Worm (Caenorhabditis elegans) whole organism, L4 larva: Measurements from ENCODE around the gene lpr-2.

ENCODE experiments used
- D1046.2 ChIP-seq: fragments of 200-800 bp; sonication (Bioruptor generic); IDR thresholded peaks from 2 replicates; pipeline ENCODE4 v1.3.6; 2022; ENCODE audit warnings: missing genetic modification characterization, missing compliant biosample characterization
- F10B5.3 ChIP-seq: sonication (generic microtip); optimal IDR thresholded peaks from 2 replicates; lab custom pipeline; 2016; ENCODE audit warnings: mild to moderate bottlenecking, missing genetic modification characterization, missing compliant biosample characterization
- F26F4.8 ChIP-seq: fragments of 200-800 bp; sonication (Bioruptor generic); conservative IDR thresholded peaks from 2 replicates; pipeline ENCODE4 v1.3.6; 2022; ENCODE audit warnings: missing genetic modification characterization, missing compliant biosample characterization
- R02D3.7 ChIP-seq: fragments of 150-350 bp; sonication (generic microtip); optimal IDR thresholded peaks from 3 replicates; lab custom pipeline; 2014; ENCODE audit warnings: missing biosample characterization, missing genetic modification characterization
- Y105C5A.15 ChIP-seq: fragments of 200-800 bp; sonication (Bioruptor generic); IDR thresholded peaks from 2 replicates; pipeline ENCODE4 v1.3.6; 2022; ENCODE audit warnings: missing genetic modification characterization, missing compliant biosample characterization
- Y48G9A.11 ChIP-seq: fragments of 200-800 bp; sonication (Bioruptor generic); IDR thresholded peaks from 2 replicates; pipeline ENCODE4 v1.3.6; 2022; ENCODE audit warnings: missing genetic modification reagents, missing genetic modification characterization, missing compliant biosample characterization
- aha-1 ChIP-seq: fragments of 150-350 bp; peaks from one replicate; lab custom pipeline; 2014; ENCODE audit warnings: missing biosample characterization, missing genetic modification characterization
- ceh-20 ChIP-seq: fragments of 200-800 bp; sonication (Bioruptor generic); IDR thresholded peaks from 2 replicates; pipeline ENCODE4 v1.3.6; 2022; ENCODE audit warnings: missing genetic modification reagents, missing genetic modification characterization, missing compliant biosample characterization
- ceh-82 ChIP-seq: sonication (generic microtip); optimal IDR thresholded peaks from 2 replicates; lab custom pipeline; 2017; ENCODE audit warnings: missing biosample characterization, missing genetic modification characterization
- cey-2 ChIP-seq: sonication (generic microtip); optimal IDR thresholded peaks from 3 replicates; lab custom pipeline; 2017; ENCODE audit warnings: missing genetic modification characterization, mild to moderate bottlenecking, missing compliant biosample characterization, antibody characterized with exemption, borderline replicate concordance; ENCODE audit not compliant: insufficient read depth
- ctbp-1 ChIP-seq: fragments of 200-800 bp; sonication (Bioruptor generic); IDR thresholded peaks from 2 replicates; pipeline ENCODE4 v1.3.6; 2022; ENCODE audit warnings: missing genetic modification reagents, missing genetic modification characterization, missing compliant biosample characterization
- daf-12 ChIP-seq: fragments of 150-350 bp; optimal IDR thresholded peaks from 2 replicates; lab custom pipeline; 2014; ENCODE audit warnings: missing biosample characterization, missing genetic modification reagents, missing genetic modification characterization
- daf-16 ChIP-seq, 3 experiments: sonication (generic microtip); optimal IDR thresholded peaks; 2 replicates each; lab custom pipeline; 2016 to 2017; ENCODE audit warnings: missing genetic modification characterization in 3 of 3, missing genetic modification reagents in 3 of 3, mild to moderate bottlenecking in 2 of 3, missing compliant biosample characterization in 2 of 3, missing biosample characterization in 1 of 3, moderate library complexity in 1 of 3
- daf-19 ChIP-seq: fragments of 200-800 bp; sonication (Bioruptor generic); conservative IDR thresholded peaks from 2 replicates; pipeline ENCODE4 v1.3.6; 2022; ENCODE audit warnings: missing genetic modification characterization, missing compliant biosample characterization
- daf-8 ChIP-seq: fragments of 200-800 bp; sonication (Bioruptor generic); IDR thresholded peaks from 2 replicates; pipeline ENCODE4 v1.3.6; 2022; ENCODE audit warnings: missing genetic modification characterization, missing compliant biosample characterization
- duxl-1 ChIP-seq: sonication (generic microtip); optimal IDR thresholded peaks from 2 replicates; lab custom pipeline; 2016; ENCODE audit warnings: mild to moderate bottlenecking, missing genetic modification characterization, moderate library complexity, missing compliant biosample characterization; ENCODE audit not compliant: poor library complexity
- egl-43 ChIP-seq: fragments of 200-800 bp; sonication (Bioruptor generic); IDR thresholded peaks from 2 replicates; pipeline ENCODE4 v1.3.6; 2022; ENCODE audit warnings: missing genetic modification reagents, missing genetic modification characterization, missing compliant biosample characterization
- fos-1 ChIP-seq: fragments of 150-350 bp; optimal IDR thresholded peaks from 2 replicates; lab custom pipeline; 2014; ENCODE audit warnings: missing biosample characterization, missing genetic modification characterization
- hif-1 ChIP-seq, 2 experiments: sonication (generic microtip); optimal IDR thresholded peaks; 2 replicates each; lab custom pipeline; 2016 to 2017; ENCODE audit warnings: missing compliant biosample characterization in 2 of 2, missing genetic modification characterization in 2 of 2, missing genetic modification reagents in 2 of 2, missing genotype in 2 of 2, mild to moderate bottlenecking in 1 of 2
- hlh-30 ChIP-seq: sonication (generic microtip); optimal IDR thresholded peaks from 2 replicates; lab custom pipeline; 2017; ENCODE audit warnings: antibody characterized with exemption, mild to moderate bottlenecking, missing genetic modification characterization, missing compliant biosample characterization; ENCODE audit not compliant: insufficient read depth
- hmg-1.1 ChIP-seq: fragments of 200-800 bp; sonication (Bioruptor generic); IDR thresholded peaks from 2 replicates; pipeline ENCODE4 v1.3.6; 2022; ENCODE audit warnings: missing genetic modification reagents, missing genetic modification characterization, missing compliant biosample characterization
- lim-7 ChIP-seq: fragments of 200-800 bp; sonication (Bioruptor generic); IDR thresholded peaks from 2 replicates; pipeline ENCODE4 v1.3.6; 2022; ENCODE audit warnings: missing genetic modification characterization, missing compliant biosample characterization
- lin-13 ChIP-seq: fragments of 150-350 bp; optimal IDR thresholded peaks from 2 replicates; lab custom pipeline; 2014; ENCODE audit warnings: missing biosample characterization, missing genetic modification reagents, missing genetic modification characterization
- lin-15B ChIP-seq: fragments of 150-350 bp; sonication (generic microtip); optimal IDR thresholded peaks from 3 replicates; lab custom pipeline; 2014; ENCODE audit warnings: missing biosample characterization, missing genetic modification characterization
- lin-29 ChIP-seq: fragments of 200-800 bp; sonication (Bioruptor generic); IDR thresholded peaks from 2 replicates; pipeline ENCODE4 v1.3.6; 2022; ENCODE audit warnings: missing genetic modification reagents, missing genetic modification characterization, missing compliant biosample characterization
- lir-3 ChIP-seq: sonication (generic microtip); optimal IDR thresholded peaks from 2 replicates; lab custom pipeline; 2016; ENCODE audit warnings: mild to moderate bottlenecking, missing genetic modification characterization, missing compliant biosample characterization
- lsy-2 ChIP-seq, 2 experiments: fragments of 150-350 bp in 1 of 2; sonication (generic microtip) in 1 of 2; optimal IDR thresholded peaks; 2 replicates each; lab custom pipeline; 2014 to 2017; ENCODE audit warnings: missing biosample characterization in 2 of 2, missing genetic modification characterization in 2 of 2
- mxl-3 ChIP-seq: fragments of 200-800 bp; sonication (Bioruptor generic); optimal IDR thresholded peaks from 2 replicates; lab custom pipeline; 2018; ENCODE audit warnings: mild to moderate bottlenecking, missing genetic modification characterization, missing compliant biosample characterization
- nhr-10 ChIP-seq: fragments of 150-350 bp; optimal IDR thresholded peaks from 2 replicates; lab custom pipeline; 2014; ENCODE audit warnings: missing biosample characterization, missing genetic modification characterization
- nhr-11 ChIP-seq: fragments of 150-350 bp; optimal IDR thresholded peaks from 2 replicates; lab custom pipeline; 2014; ENCODE audit warnings: missing biosample characterization, missing genetic modification characterization
- nhr-28 ChIP-seq: fragments of 150-350 bp; optimal IDR thresholded peaks from 2 replicates; lab custom pipeline; 2014; ENCODE audit warnings: missing biosample characterization, missing genetic modification characterization
- nhr-42 ChIP-seq: fragments of 200-800 bp; sonication (Bioruptor generic); IDR thresholded peaks from 2 replicates; pipeline ENCODE4 v1.3.6; 2022; ENCODE audit warnings: missing genetic modification characterization, missing compliant biosample characterization
- nhr-6 ChIP-seq: fragments of 150-350 bp; optimal IDR thresholded peaks from 2 replicates; lab custom pipeline; 2014; ENCODE audit warnings: missing biosample characterization, missing genetic modification characterization
- pha-4 ChIP-seq, 2 experiments: fragments of 150-350 bp in 1 of 2; fragments of 200-800 bp in 1 of 2; sonication (Bioruptor generic) in 1 of 2; IDR thresholded peaks in 1 of 2; optimal IDR thresholded peaks in 1 of 2; 2 replicates each; pipeline versions ENCODE4 v1.3.6 to Lab custom; 2014 to 2022; ENCODE audit warnings: missing genetic modification characterization in 2 of 2, missing genetic modification reagents in 2 of 2, missing biosample characterization in 1 of 2, missing compliant biosample characterization in 1 of 2
- php-3 ChIP-seq: fragments of 200-800 bp; sonication (Bioruptor generic); IDR thresholded peaks from 2 replicates; pipeline ENCODE4 v1.3.6; 2022; ENCODE audit warnings: missing genetic modification reagents, missing genetic modification characterization, missing compliant biosample characterization
- rbr-2 ChIP-seq: sonication (generic microtip); optimal IDR thresholded peaks from 2 replicates; lab custom pipeline; 2016; ENCODE audit warnings: missing genotype, missing genetic modification characterization, missing compliant biosample characterization
- sdz-12 ChIP-seq: fragments of 200-800 bp; sonication (Bioruptor generic); optimal IDR thresholded peaks from 2 replicates; lab custom pipeline; 2018; ENCODE audit warnings: mild to moderate bottlenecking, missing genetic modification characterization, missing compliant biosample characterization
- snpc-4 ChIP-seq: fragments of 150-350 bp; optimal IDR thresholded peaks from 2 replicates; lab custom pipeline; 2014; ENCODE audit warnings: missing biosample characterization, missing genetic modification characterization
- spr-1 ChIP-seq: sonication (generic microtip); optimal IDR thresholded peaks from 2 replicates; lab custom pipeline; 2016; ENCODE audit warnings: mild to moderate bottlenecking, missing genetic modification characterization, missing compliant biosample characterization
- spr-3 ChIP-seq: fragments of 200-800 bp; sonication (Bioruptor generic); optimal IDR thresholded peaks from 2 replicates; lab custom pipeline; 2018; ENCODE audit warnings: mild to moderate bottlenecking, missing genetic modification characterization, missing compliant biosample characterization
- unc-39 ChIP-seq: sonication (generic microtip); optimal IDR thresholded peaks from 2 replicates; lab custom pipeline; 2017; ENCODE audit warnings: missing biosample characterization, missing genetic modification characterization
- unc-62 ChIP-seq, 3 experiments: fragments of 150-350 bp in 1 of 3; sonication (generic microtip); optimal IDR thresholded peaks in 2 of 3; peaks in 1 of 3; 1 replicate in 1 of 3; 2 replicates in 2 of 3; lab custom pipeline; 2014 to 2017; ENCODE audit warnings: missing biosample characterization in 3 of 3, missing genetic modification characterization in 3 of 3, missing genetic modification reagents in 3 of 3, missing genotype in 1 of 3

Gene lpr-2

DNA sequence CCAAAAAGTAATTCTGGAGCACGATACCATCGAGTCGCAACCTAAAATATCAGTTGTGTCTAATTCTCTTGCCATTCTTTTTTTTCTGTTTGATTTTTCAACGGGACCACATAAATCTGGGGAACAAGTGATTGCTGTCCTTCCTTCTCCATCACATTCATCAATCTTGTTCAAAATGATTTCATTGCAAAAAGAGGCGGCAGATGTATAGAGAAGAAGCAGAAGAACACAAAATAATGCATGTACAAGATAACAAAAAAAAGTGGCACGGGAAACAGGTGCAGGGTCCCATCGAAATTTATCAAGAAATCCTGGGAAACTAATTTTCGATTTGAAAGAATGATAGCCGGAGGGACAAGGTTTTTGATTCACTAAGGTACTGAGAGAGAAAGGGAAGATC, 20.2 kb downstream of the lpr-2 start:
- TF ChIP-seq R02D3.7 (tag; lab: Kevin White, UChicago): no peak
- no peak for TF ChIP-seq spr-1 (tag; lab: Kevin White, UChicago)
- peak in 1 of 2 experiments; percentile 82 for TF ChIP-seq unc-62 (GFP tag; optimal IDR thresholded peaks at IDR 0.05 in 1 of 2; lab: Kevin White, UChicago)
- no peak for TF ChIP-seq unc-62 (tag; optimal IDR thresholded peaks at IDR 0.05; lab: Kevin White, UChicago)
- TF ChIP-seq aha-1: peak; percentile 61
- no peak for TF ChIP-seq Y105C5A.15 (GFP tag; lab: Robert Waterston, UW)
- no peak for TF ChIP-seq ctbp-1 (GFP tag; lab: Robert Waterston, UW)
- no peak for TF ChIP-seq nhr-6 (tag; lab: Kevin White, UChicago)
- TF ChIP-seq D1046.2 (GFP tag; lab: Robert Waterston, UW): no peak
- no peak for TF ChIP-seq lin-13 (GFP tag; lab: Kevin White, UChicago)
- TF ChIP-seq lin-15B (tag; lab: Kevin White, UChicago): no peak
- TF ChIP-seq daf-19: no peak
- TF ChIP-seq lim-7: no peak
- peak; percentile 53; the same call in 1 of the 2 replicates for TF ChIP-seq ceh-20 (GFP tag; lab: Robert Waterston, UW)
- TF ChIP-seq Y48G9A.11 (GFP tag; lab: Robert Waterston, UW): no peak
- TF ChIP-seq mxl-3: no peak
- no peak for TF ChIP-seq lir-3
- TF ChIP-seq hif-1 (tag; optimal IDR thresholded peaks at IDR 0.05; lab: Kevin White, UChicago): no peak

DNA sequence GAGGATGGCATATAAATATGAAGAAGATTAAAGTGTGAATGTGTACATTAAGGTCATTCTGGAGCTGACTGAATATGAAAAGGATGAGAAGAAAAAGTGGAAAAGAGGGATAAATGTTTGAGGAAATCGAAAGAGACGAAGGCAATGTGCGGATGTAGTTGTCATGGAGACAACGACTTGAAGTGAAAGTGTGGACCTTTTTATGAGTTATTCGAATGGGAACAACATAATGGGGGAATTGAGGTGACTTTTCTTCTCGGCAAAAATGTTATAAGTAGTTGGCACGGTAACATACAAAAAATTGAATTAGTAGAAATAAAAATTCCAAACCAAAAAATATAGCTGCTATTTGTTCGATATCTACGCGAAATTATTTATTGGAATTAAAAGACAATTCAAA, 22.1 kb downstream of the lpr-2 start, which contains the start of gene dyf-18:
Gene dyf-18, minus strand, starts transcription at position 101 of the 400 bp plus-strand sequence.
- TF ChIP-seq nhr-10 (tag; lab: Kevin White, UChicago): no peak
- no peak for TF ChIP-seq fos-1 (tag; lab: Kevin White, UChicago)
- no peak for TF ChIP-seq F26F4.8 (GFP tag; lab: Robert Waterston, UW)
- TF ChIP-seq pha-4 (GFP tag; IDR thresholded peaks at IDR 0.05; lab: Robert Waterston, UW): no peak
- TF ChIP-seq pha-4 (tag; optimal IDR thresholded peaks at IDR 0.05; lab: Kevin White, UChicago): no peak
- TF ChIP-seq rbr-2: no peak
- no peak for TF ChIP-seq lsy-2 (tag; optimal IDR thresholded peaks at IDR 0.05; lab: Kevin White, UChicago)
- no peak for TF ChIP-seq php-3
- TF ChIP-seq daf-8 (GFP tag; lab: Robert Waterston, UW): no peak
- no peak for TF ChIP-seq sdz-12 (GFP tag; lab: Kevin White, UChicago)
- TF ChIP-seq nhr-11: no peak
- no peak for TF ChIP-seq egl-43

DNA sequence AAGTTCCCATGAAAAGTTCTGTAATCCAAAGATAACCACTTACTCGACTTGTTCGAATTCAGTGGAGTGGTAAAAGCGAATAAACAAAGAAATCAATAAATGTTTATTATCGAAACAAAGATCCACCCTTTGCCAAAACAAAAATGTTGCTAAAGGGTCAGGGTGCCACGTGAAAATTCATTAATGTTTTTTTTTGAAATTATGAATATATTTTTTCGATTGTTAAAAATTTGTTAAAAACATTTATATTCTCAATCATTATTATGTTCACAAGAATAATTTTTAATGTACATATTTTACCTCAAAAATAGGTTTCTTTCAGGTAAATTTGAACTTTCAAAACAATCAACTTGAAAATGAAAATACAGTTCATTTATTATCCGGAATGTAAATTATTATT, 24.0 kb downstream of the lpr-2 start, which contains the start of gene H01G02.4:
Gene H01G02.4, minus strand, starts transcription at position 101 of the 400 bp plus-strand sequence.
- TF ChIP-seq spr-3 (GFP tag; lab: Kevin White, UChicago) (no peak), lin-29 (GFP tag; lab: Robert Waterston, UW) (no peak), F10B5.3 (no peak)

DNA sequence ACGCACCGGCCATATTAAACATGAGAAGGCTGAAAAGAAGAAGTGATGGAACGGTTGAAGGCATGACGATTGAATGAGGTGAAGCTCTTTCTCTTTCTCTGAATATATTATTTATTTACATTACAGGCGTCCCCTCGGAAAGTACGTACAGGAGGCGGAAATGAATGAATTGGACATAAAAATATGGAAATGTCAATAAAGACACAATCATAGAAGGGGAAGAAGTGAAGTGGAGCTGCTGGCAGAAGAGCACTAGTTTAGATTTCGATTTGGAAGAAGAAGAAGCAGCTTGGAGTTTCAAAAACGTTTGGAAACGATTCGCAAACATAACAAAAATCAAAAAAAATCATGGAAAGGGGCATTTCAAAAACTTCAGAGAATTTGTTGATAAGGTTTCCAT, 25.0 kb downstream of the lpr-2 start, which contains the start of gene H01G02.1:
Gene H01G02.1, minus strand, starts transcription at position 101 of the 400 bp plus-strand sequence.
- TF ChIP-seq nhr-42 (GFP tag; lab: Robert Waterston, UW): no peak
- TF ChIP-seq lsy-2 (tag; optimal IDR thresholded peaks at IDR 0.05; lab: Kevin White, UChicago): no peak
- TF ChIP-seq snpc-4: no peak
- TF ChIP-seq unc-39: no peak
- no peak for TF ChIP-seq duxl-1

DNA sequence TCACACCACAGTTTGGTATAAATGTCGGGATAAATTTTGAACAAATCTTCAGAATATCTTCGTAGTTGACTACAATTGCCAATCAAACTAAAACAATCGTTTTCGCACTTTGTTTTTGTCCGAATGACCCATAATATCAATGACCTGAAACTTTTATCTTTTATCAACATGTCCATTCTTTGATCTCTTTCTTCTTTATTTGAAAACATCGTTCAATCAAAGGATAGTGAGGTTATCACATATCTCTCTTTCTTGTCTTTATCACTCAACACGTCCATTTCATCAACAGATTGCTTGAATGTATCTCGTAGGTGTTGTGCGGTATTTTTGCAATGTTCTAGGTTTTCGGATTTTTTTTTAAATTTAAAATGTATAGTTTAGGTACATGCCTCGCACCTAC, 30.0 kb downstream of the lpr-2 start:
- TF ChIP-seq sdz-12 (GFP tag; lab: Kevin White, UChicago) (no peak), lin-13 (GFP tag; lab: Kevin White, UChicago) (no peak), nhr-28 (peak; percentile 75), spr-1 (tag; lab: Kevin White, UChicago) (no peak), lir-3 (no peak), daf-12 (tag; lab: Kevin White, UChicago) (no peak), daf-16 (GFP tag; optimal IDR thresholded peaks at IDR 0.05; lab: Kevin White, UChicago) (peak in 1 of 2 experiments; percentile 0), daf-16 (tag; optimal IDR thresholded peaks at IDR 0.05; lab: Kevin White, UChicago) (no peak), hmg-1.1 (GFP tag; lab: Robert Waterston, UW) (no peak), cey-2 (no peak), ceh-82 (tag; lab: Kevin White, UChicago) (no peak), lin-29 (GFP tag; lab: Robert Waterston, UW) (no peak), php-3 (no peak), hlh-30 (tag; lab: Kevin White, UChicago) (peak; percentile 12)
